Fruit fly (Drosophila melanogaster): Measurements from ENCODE around the gene vri.
A peak's percentile ranks its signal among the peaks of the same experiment; 100 is the strongest.

Gene vri

DNA sequence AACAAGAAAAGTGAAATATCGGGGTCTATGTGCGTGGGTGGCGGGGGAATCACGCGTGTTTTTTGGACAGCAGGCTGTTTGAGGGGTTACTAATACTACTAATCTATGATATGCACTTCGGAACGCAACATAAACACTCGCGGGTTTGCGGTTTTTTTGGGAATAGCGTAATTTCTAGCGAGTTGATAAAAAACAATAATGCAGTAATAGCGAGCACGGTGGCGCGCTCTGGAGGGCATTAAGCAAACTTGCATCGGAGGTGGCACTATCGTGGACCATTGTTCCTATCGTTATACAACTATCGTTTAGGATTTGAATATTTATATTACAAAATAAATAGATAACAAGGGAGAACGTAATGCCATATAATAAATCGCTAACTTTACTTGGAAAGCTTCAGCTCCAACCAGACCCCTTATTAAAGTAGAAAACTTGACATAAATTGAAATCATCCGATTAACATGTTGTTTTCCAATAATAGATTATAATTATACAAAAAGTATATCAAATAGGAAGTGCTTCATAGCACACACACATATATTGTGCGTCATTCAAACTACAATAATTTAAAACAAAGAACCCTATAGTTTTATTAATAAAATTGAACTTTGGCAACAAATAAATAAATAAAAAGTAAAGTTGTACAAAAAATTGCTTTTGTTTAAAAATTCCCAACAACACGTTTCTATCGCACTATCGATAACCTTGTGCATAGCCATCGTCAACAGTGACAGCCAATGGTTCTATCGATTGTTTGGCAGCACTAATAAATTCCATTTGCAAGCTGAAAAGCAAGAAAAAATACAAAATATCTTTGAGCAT, 10.2 kb upstream of the vri start, which contains the start of the genes Nin and Bub1 (continued):
- TF ChIP-seq chinmo (GFP tag; IDR thresholded peaks at IDR 0.05; ENCODE audit: partially characterized antibody) (peak; percentile 64; the same call in 3 of the 4 replicates), Sox102F (GFP tag; optimal IDR thresholded peaks at IDR 0.05) (no peak), fu2 (GFP tag; optimal IDR thresholded peaks at IDR 0.05) (no peak), Neu2 (GFP tag; optimal IDR thresholded peaks at IDR 0.05; ENCODE audit: borderline replicate concordance) (no peak), Gsc (GFP tag; IDR thresholded peaks at IDR 0.05) (no peak), CG12155 (GFP tag; optimal IDR thresholded peaks at IDR 0.05) (peak; percentile 78), ftz-f1 (GFP tag; optimal IDR thresholded peaks at IDR 0.05) (no peak), sisA (GFP tag; IDR thresholded peaks at IDR 0.05) (peak; percentile 37; the same call in 1 of the 2 replicates), CG2120 (GFP tag; optimal IDR thresholded peaks at IDR 0.05) (peak; percentile 48), D (optimal IDR thresholded peaks at IDR 0.05) (no peak), D (GFP tag; optimal IDR thresholded peaks at IDR 0.05) (no peak), CG2202 (tag; optimal IDR thresholded peaks at IDR 0.05) (no peak), Fer1 (GFP tag; optimal IDR thresholded peaks at IDR 0.05) (no peak), CG3281 (GFP tag; optimal IDR thresholded peaks at IDR 0.05) (no peak), Ravus (GFP tag; IDR thresholded peaks at IDR 0.05) (no peak), ttk (GFP tag; IDR thresholded peaks at IDR 0.05) (0 out of 2 replicates have a peak, but pooled peaks have one; percentile 21), sens (GFP tag) (peak; percentile 85), Tbp (GFP tag; optimal IDR thresholded peaks at IDR 0.05) (no peak), scrt (GFP tag; optimal IDR thresholded peaks at IDR 0.05) (no peak), Oli (tag; optimal IDR thresholded peaks at IDR 0.05) (peak; percentile 27), CG9932 (GFP tag; IDR thresholded peaks at IDR 0.05) (peak; percentile 80), CG11560 (tag; IDR thresholded peaks at IDR 0.05) (no peak), Dek (tag; optimal IDR thresholded peaks at IDR 0.05) (no peak), CG3838 (GFP tag; optimal IDR thresholded peaks at IDR 0.05) (no peak), CG14050 (GFP tag; IDR thresholded peaks at IDR 0.05) (no peak), HmgD (GFP tag; optimal IDR thresholded peaks at IDR 0.05) (no peak), nmo (GFP tag; optimal IDR thresholded peaks at IDR 0.05) (peak; percentile 49), CG15073 (GFP tag; optimal IDR thresholded peaks at IDR 0.05) (no peak), dan (GFP tag; IDR thresholded peaks at IDR 0.05) (no peak), da (GFP tag; optimal IDR thresholded peaks at IDR 0.05) (no peak), CG13287 (GFP tag; IDR thresholded peaks at IDR 0.05; ENCODE audit: partially characterized antibody) (peak; percentile 81), pum (GFP tag; optimal IDR thresholded peaks at IDR 0.05) (no peak), CG7745 (tag; optimal IDR thresholded peaks at IDR 0.05) (no peak), CG12769 (tag; optimal IDR thresholded peaks at IDR 0.05) (no peak), CG11247 (GFP tag; IDR thresholded peaks at IDR 0.05) (peak; percentile 48; the same call in 1 of the 2 replicates), fru (optimal IDR thresholded peaks at IDR 0.05) (no peak), nau (GFP tag; optimal IDR thresholded peaks at IDR 0.05) (no peak), gem (tag; optimal IDR thresholded peaks at IDR 0.05) (no peak), phol (tag; optimal IDR thresholded peaks at IDR 0.05) (peak; percentile 37), tap (tag; optimal IDR thresholded peaks at IDR 0.05) (no peak), Ptx1 (GFP tag; IDR thresholded peaks at IDR 0.05) (0 out of 2 replicates have a peak, but pooled peaks have one; percentile 28), tx (GFP tag; optimal IDR thresholded peaks at IDR 0.05) (no peak), Mad (GFP tag; optimal IDR thresholded peaks at IDR 0.05) (no peak), CG8359 (GFP tag; optimal IDR thresholded peaks at IDR 0.05; ENCODE audit: borderline replicate concordance) (no peak), nom (GFP tag; optimal IDR thresholded peaks at IDR 0.05) (peak; percentile 33), CG5245 (GFP tag; optimal IDR thresholded peaks at IDR 0.05) (peak; percentile 22), hth (optimal IDR thresholded peaks at IDR 0.05) (no peak), crc (GFP tag; optimal IDR thresholded peaks at IDR 0.05) (no peak), sug (tag; optimal IDR thresholded peaks at IDR 0.05) (peak; percentile 18), Scr (GFP tag; IDR thresholded peaks at IDR 0.05; ENCODE audit: partially characterized antibody) (peak; percentile 90)

Measured in whole organism, embryonic.